Worm (Caenorhabditis elegans) whole organism, young adult: ENCODE results near the gene sbt-1.

Experiments
- B0261.1 ChIP-seq: sonication (generic microtip); optimal IDR thresholded peaks from 2 replicates; lab custom pipeline; 2016; ENCODE audit warnings: mild to moderate bottlenecking, missing genetic modification characterization, moderate library complexity, missing compliant biosample characterization
- B0336.3 ChIP-seq: fragments of 200-800 bp; sonication (Bioruptor generic); IDR thresholded peaks from 2 replicates; pipeline ENCODE4 v1.3.6; 2022; ENCODE audit warnings: missing genetic modification characterization, missing compliant biosample characterization
- F22D6.2 ChIP-seq: sonication (generic microtip); optimal IDR thresholded peaks from 2 replicates; lab custom pipeline; 2016; ENCODE audit warnings: mild to moderate bottlenecking, missing genetic modification characterization, missing compliant biosample characterization
- F23B12.7 ChIP-seq: sonication (generic microtip); optimal IDR thresholded peaks from 2 replicates; lab custom pipeline; 2017; ENCODE audit warnings: missing genetic modification characterization, mild to moderate bottlenecking, missing compliant biosample characterization, antibody characterized with exemption, moderate library complexity; ENCODE audit not compliant: insufficient read depth
- F39B2.1 ChIP-seq: fragments of 200-800 bp; sonication (Bioruptor generic); IDR thresholded peaks from 2 replicates; pipeline ENCODE4 v1.3.6; 2022; ENCODE audit warnings: missing genetic modification reagents, missing genetic modification characterization, missing compliant biosample characterization
- K12H6.12 ChIP-seq: fragments of 200-800 bp; sonication (Bioruptor generic); optimal IDR thresholded peaks from 2 replicates; lab custom pipeline; 2018; ENCODE audit warnings: mild to moderate bottlenecking, missing genetic modification characterization, missing compliant biosample characterization
- Y53G8AR.9 ChIP-seq: fragments of 200-800 bp; sonication (Bioruptor generic); conservative IDR thresholded peaks from 2 replicates; pipeline ENCODE4 v1.3.6; 2022; ENCODE audit warnings: missing genetic modification reagents, missing genetic modification characterization, missing compliant biosample characterization
- Y56A3A.18 ChIP-seq: fragments of 200-800 bp; sonication (Bioruptor generic); IDR thresholded peaks from 2 replicates; pipeline ENCODE4 v1.3.6; 2022; ENCODE audit warnings: missing genetic modification reagents, missing genetic modification characterization, missing compliant biosample characterization
- Y67H2A.10 ChIP-seq: fragments of 200-800 bp; sonication (Bioruptor generic); conservative IDR thresholded peaks from 2 replicates; pipeline ENCODE4 v1.3.6; 2022; ENCODE audit warnings: missing genetic modification reagents, missing genetic modification characterization, missing compliant biosample characterization
- Y79H2A.3 ChIP-seq: fragments of 200-800 bp; sonication (Bioruptor generic); conservative IDR thresholded peaks from 2 replicates; pipeline ENCODE4 v1.3.6; 2022; ENCODE audit warnings: missing genetic modification reagents, missing genetic modification characterization, missing compliant biosample characterization
- akir-1 ChIP-seq: fragments of 200-800 bp; sonication (Bioruptor generic); optimal IDR thresholded peaks from 2 replicates; lab custom pipeline; 2018; ENCODE audit warnings: mild to moderate bottlenecking, missing genetic modification characterization, moderate library complexity, missing compliant biosample characterization
- ama-1 ChIP-seq, 3 experiments: fragments of 150-350 bp in 1 of 3; sonication (generic microtip) in 2 of 3; optimal IDR thresholded peaks; 2 replicates each; lab custom pipeline; 2014 to 2018; ENCODE audit warnings: missing biosample characterization in 2 of 3, missing genetic modification characterization in 2 of 3, missing genetic modification reagents in 2 of 3
- athp-1 ChIP-seq: sonication (generic microtip); optimal IDR thresholded peaks from 2 replicates; lab custom pipeline; 2017; ENCODE audit warnings: mild to moderate bottlenecking, missing genetic modification characterization, missing compliant biosample characterization
- attf-5 ChIP-seq: fragments of 200-800 bp; sonication (Bioruptor generic); optimal IDR thresholded peaks from 2 replicates; lab custom pipeline; 2018; ENCODE audit warnings: mild to moderate bottlenecking, missing genetic modification characterization, missing compliant biosample characterization
- bed-1 ChIP-seq: fragments of 200-800 bp; sonication (Bioruptor generic); IDR thresholded peaks from 2 replicates; pipeline ENCODE4 v1.3.6; 2022; ENCODE audit warnings: missing genetic modification reagents, missing genetic modification characterization, missing compliant biosample characterization
- cebp-1 ChIP-seq, 2 experiments: fragments of 200-800 bp in 1 of 2; sonication (Bioruptor generic) in 1 of 2; sonication (generic microtip) in 1 of 2; IDR thresholded peaks in 1 of 2; optimal IDR thresholded peaks in 1 of 2; 2 replicates each; pipeline versions ENCODE4 v1.3.6 to Lab custom; 2017 to 2022; ENCODE audit warnings: missing compliant biosample characterization in 2 of 2, missing genetic modification characterization in 2 of 2, mild to moderate bottlenecking in 1 of 2, missing genetic modification reagents in 1 of 2, moderate library complexity in 1 of 2
- dpl-1 ChIP-seq: fragments of 150-350 bp; optimal IDR thresholded peaks from 2 replicates; lab custom pipeline; 2014; ENCODE audit warnings: missing biosample characterization, missing genetic modification reagents, missing genetic modification characterization
- egl-44 ChIP-seq: fragments of 200-800 bp; sonication (Bioruptor generic); IDR thresholded peaks from 2 replicates; pipeline ENCODE4 v1.3.6; 2022; ENCODE audit warnings: missing genetic modification reagents, missing genetic modification characterization, missing compliant biosample characterization
- ekl-4 ChIP-seq: fragments of 200-800 bp; sonication (Bioruptor generic); IDR thresholded peaks from 2 replicates; pipeline ENCODE4 v1.3.6; 2022; ENCODE audit warnings: missing genetic modification reagents, missing genetic modification characterization, missing compliant biosample characterization
- fkh-3 ChIP-seq: sonication (generic microtip); optimal IDR thresholded peaks from 2 replicates; lab custom pipeline; 2016; ENCODE audit warnings: mild to moderate bottlenecking, missing genetic modification characterization, missing compliant biosample characterization
- him-1 ChIP-seq: sonication (generic microtip); optimal IDR thresholded peaks from 2 replicates; lab custom pipeline; 2016; ENCODE audit warnings: missing genotype, missing genetic modification reagents, missing genetic modification characterization, missing compliant biosample characterization
- hmg-20 ChIP-seq: fragments of 200-800 bp; sonication (Bioruptor generic); IDR thresholded peaks from 2 replicates; pipeline ENCODE4 v1.3.6; 2022; ENCODE audit warnings: missing genetic modification reagents, missing genetic modification characterization, missing compliant biosample characterization
- let-526 ChIP-seq: fragments of 200-800 bp; sonication (Bioruptor generic); IDR thresholded peaks from 2 replicates; pipeline ENCODE4 v1.3.6; 2022; ENCODE audit warnings: missing genetic modification reagents, missing genetic modification characterization, missing compliant biosample characterization
- madf-10 ChIP-seq: sonication (generic microtip); optimal IDR thresholded peaks from 2 replicates; lab custom pipeline; 2016; ENCODE audit warnings: mild to moderate bottlenecking, missing genetic modification characterization, missing compliant biosample characterization
- madf-6 ChIP-seq: fragments of 200-800 bp; sonication (Bioruptor generic); IDR thresholded peaks from 2 replicates; pipeline ENCODE4 v1.3.6; 2022; ENCODE audit warnings: missing genetic modification reagents, missing genetic modification characterization, missing compliant biosample characterization
- mes-4 ChIP-seq: sonication (generic microtip); optimal IDR thresholded peaks from 2 replicates; lab custom pipeline; 2016; ENCODE audit warnings: missing genotype, missing genetic modification characterization, missing compliant biosample characterization
- mxl-1 ChIP-seq: sonication (generic microtip); optimal IDR thresholded peaks from 2 replicates; lab custom pipeline; 2016; ENCODE audit warnings: missing genetic modification characterization, missing compliant biosample characterization
- nhr-120 ChIP-seq: fragments of 200-800 bp; sonication (Bioruptor generic); IDR thresholded peaks from 2 replicates; pipeline ENCODE4 v1.3.6; 2022; ENCODE audit warnings: missing genetic modification characterization, missing compliant biosample characterization
- nhr-179 ChIP-seq: sonication (generic microtip); optimal IDR thresholded peaks from 2 replicates; lab custom pipeline; 2016; ENCODE audit warnings: mild to moderate bottlenecking, missing genetic modification characterization, missing compliant biosample characterization
- nhr-80 ChIP-seq: sonication (generic microtip); optimal IDR thresholded peaks from 2 replicates; lab custom pipeline; 2016; ENCODE audit warnings: missing genetic modification characterization, missing compliant biosample characterization
- nhr-90 ChIP-seq: sonication (generic microtip); optimal IDR thresholded peaks from 2 replicates; lab custom pipeline; 2016; ENCODE audit warnings: missing genotype, mild to moderate bottlenecking, missing genetic modification characterization, missing compliant biosample characterization
- rec-8 ChIP-seq, 2 experiments: sonication (generic microtip); optimal IDR thresholded peaks; 2 replicates each; lab custom pipeline; 2016; ENCODE audit warnings: mild to moderate bottlenecking in 2 of 2, missing genetic modification characterization in 2 of 2, missing genetic modification reagents in 2 of 2, missing genotype in 2 of 2, missing biosample characterization in 1 of 2, missing compliant biosample characterization in 1 of 2, moderate library complexity in 1 of 2
- tbx-9 ChIP-seq: sonication (generic microtip); optimal IDR thresholded peaks from 2 replicates; lab custom pipeline; 2016; ENCODE audit warnings: borderline replicate concordance, missing genetic modification characterization, inconsistent platforms, missing compliant biosample characterization
- xnd-1 ChIP-seq: sonication (generic microtip); optimal IDR thresholded peaks from 2 replicates; lab custom pipeline; 2016; ENCODE audit warnings: missing genotype, missing genetic modification reagents, missing genetic modification characterization, missing compliant biosample characterization
- ztf-28 ChIP-seq: fragments of 200-800 bp; sonication (Bioruptor generic); IDR thresholded peaks from 2 replicates; pipeline ENCODE4 v1.3.6; 2022; ENCODE audit warnings: missing genetic modification reagents, missing genetic modification characterization, missing compliant biosample characterization
- ztf-3 ChIP-seq: fragments of 200-800 bp; sonication (Bioruptor generic); optimal IDR thresholded peaks from 2 replicates; lab custom pipeline; 2018; ENCODE audit warnings: mild to moderate bottlenecking, missing genetic modification characterization, missing compliant biosample characterization
- ztf-6 ChIP-seq: fragments of 200-800 bp; sonication (Bioruptor generic); IDR thresholded peaks from 2 replicates; pipeline ENCODE4 v1.3.6; 2022; ENCODE audit warnings: missing genetic modification reagents, missing genetic modification characterization, missing compliant biosample characterization

The sbt-1 gene

ce11 chrV:20781346-20781952 lies 47.2 kb downstream of the sbt-1 start:
- no peak for TF ChIP-seq B0261.1 (tag; lab: Kevin White, UChicago)
- no peak for TF ChIP-seq nhr-80 (tag; lab: Kevin White, UChicago)
- TF ChIP-seq F22D6.2, result no peak
- TF ChIP-seq xnd-1, result no peak
- no peak for TF ChIP-seq rec-8 (tag; optimal IDR thresholded peaks at IDR 0.05; lab: Kevin White, UChicago)
- TF ChIP-seq nhr-120 (GFP tag; lab: Robert Waterston, UW), result no peak
- TF ChIP-seq let-526, result no peak
- TF ChIP-seq hmg-20 (GFP tag; lab: Robert Waterston, UW), result no peak
- no peak for TF ChIP-seq mes-4 (tag; lab: Kevin White, UChicago)
- no peak for TF ChIP-seq dpl-1 (GFP tag; lab: Kevin White, UChicago)
- TF ChIP-seq, all 124 proteins: peak for 0

ce11 chrV:20780400-20780799 lies 48.3 kb downstream of the sbt-1 start, which contains the start of gene hif-1:
hif-1 (plus strand) TSS chrV:20780407.
- 0 out of 2 replicates have a peak, but pooled peaks have one; percentile 2 for TF ChIP-seq Y56A3A.18 (GFP tag; lab: Robert Waterston, UW)
- TF ChIP-seq ztf-28 (GFP tag; lab: Robert Waterston, UW), result no peak
- no peak for TF ChIP-seq cebp-1 (GFP tag; IDR thresholded peaks at IDR 0.05; lab: Robert Waterston, UW)
- TF ChIP-seq cebp-1 (tag; optimal IDR thresholded peaks at IDR 0.05; lab: Kevin White, UChicago), result peak; percentile 10
- peak; percentile 59 for TF ChIP-seq ama-1 (optimal IDR thresholded peaks at IDR 0.05; lab: Kevin White, UChicago)
- TF ChIP-seq ama-1 (GFP tag; optimal IDR thresholded peaks at IDR 0.05; lab: Kevin White, UChicago), result no peak
- TF ChIP-seq, all 124 proteins: peak for 3

- TF ChIP-seq ekl-4 (0 out of 2 replicates have a peak, but pooled peaks have one; percentile 18), F23B12.7 (tag; lab: Kevin White, UChicago) (no peak), B0336.3 (GFP tag; lab: Robert Waterston, UW) (0 out of 2 replicates have a peak, but pooled peaks have one; percentile 20), Y56A3A.18 (GFP tag; lab: Robert Waterston, UW) (0 out of 2 replicates have a peak, but pooled peaks have one; percentile 42), madf-10 (tag; lab: Kevin White, UChicago) (peak; percentile 49), attf-5 (GFP tag; lab: Kevin White, UChicago) (no peak)
- TF ChIP-seq, all 124 proteins: peak for 4
These were observed 48.9 kb downstream of the sbt-1 start for ce11 chrV:20779707-20780346.

ce11 chrV:20778886-20779285 lies 49.8 kb downstream of the sbt-1 start:
- TF ChIP-seq mxl-1 (tag; lab: Kevin White, UChicago) (no peak), egl-44 (0 out of 2 replicates have a peak, but pooled peaks have one; percentile 28), nhr-80 (tag; lab: Kevin White, UChicago) (peak; percentile 20)
- TF ChIP-seq, all 124 proteins: peak for 2

- TF ChIP-seq madf-10 (tag; lab: Kevin White, UChicago) (peak; percentile 100), tbx-9 (tag; lab: Kevin White, UChicago) (no peak), fkh-3 (tag; lab: Kevin White, UChicago) (peak; percentile 19), xnd-1 (no peak), athp-1 (peak; percentile 3), akir-1 (GFP tag; lab: Kevin White, UChicago) (peak; percentile 49), K12H6.12 (peak; percentile 96), nhr-179 (no peak), him-1 (tag; lab: Kevin White, UChicago) (no peak), mxl-1 (tag; lab: Kevin White, UChicago) (no peak), Y67H2A.10 (GFP tag; lab: Robert Waterston, UW) (peak; percentile 37; the same call in 1 of the 2 replicates), cebp-1 (GFP tag; IDR thresholded peaks at IDR 0.05; lab: Robert Waterston, UW) (0 out of 2 replicates have a peak, but pooled peaks have one; percentile 26), cebp-1 (tag; optimal IDR thresholded peaks at IDR 0.05; lab: Kevin White, UChicago) (peak; percentile 92), bed-1 (no peak), Y79H2A.3 (GFP tag; lab: Robert Waterston, UW) (no peak), nhr-90 (tag; lab: Kevin White, UChicago) (peak; percentile 55), ekl-4 (peak; percentile 82), ztf-6 (GFP tag; lab: Robert Waterston, UW) (0 out of 2 replicates have a peak, but pooled peaks have one; percentile 64), ztf-3 (peak; percentile 11), madf-6 (GFP tag; lab: Robert Waterston, UW) (0 out of 2 replicates have a peak, but pooled peaks have one; percentile 16), F39B2.1 (no peak), Y53G8AR.9 (GFP tag; lab: Robert Waterston, UW) (peak; percentile 76; the same call in 1 of the 2 replicates)
These were observed 50.4 kb downstream of the sbt-1 start for ce11 chrV:20778257-20778697.
